Worm (Caenorhabditis elegans) whole organism, L4 larva: ENCODE results near the gene Y22D7AR.2.
"Not testable (repeated sequence)": the region's sequence is repeated elsewhere in the genome, so short reads cannot be mapped to it uniquely, and the experiment has no call there.

Experiments
- Y48G9A.11 ChIP-seq: fragments of 200-800 bp; sonication (Bioruptor generic); IDR thresholded peaks from 2 replicates; pipeline ENCODE4 v1.3.6; 2022; ENCODE audit warnings: missing genetic modification reagents, missing genetic modification characterization, missing compliant biosample characterization
- lir-3 ChIP-seq: sonication (generic microtip); optimal IDR thresholded peaks from 2 replicates; lab custom pipeline; 2016; ENCODE audit warnings: mild to moderate bottlenecking, missing genetic modification characterization, missing compliant biosample characterization
- lsy-2 ChIP-seq, 2 experiments: fragments of 150-350 bp in 1 of 2; sonication (generic microtip) in 1 of 2; optimal IDR thresholded peaks; 2 replicates each; lab custom pipeline; 2014 to 2017; ENCODE audit warnings: missing biosample characterization in 2 of 2, missing genetic modification characterization in 2 of 2
- nhr-6 ChIP-seq: fragments of 150-350 bp; optimal IDR thresholded peaks from 2 replicates; lab custom pipeline; 2014; ENCODE audit warnings: missing biosample characterization, missing genetic modification characterization
- sdz-12 ChIP-seq: fragments of 200-800 bp; sonication (Bioruptor generic); optimal IDR thresholded peaks from 2 replicates; lab custom pipeline; 2018; ENCODE audit warnings: mild to moderate bottlenecking, missing genetic modification characterization, missing compliant biosample characterization
- snpc-4 ChIP-seq: fragments of 150-350 bp; optimal IDR thresholded peaks from 2 replicates; lab custom pipeline; 2014; ENCODE audit warnings: missing biosample characterization, missing genetic modification characterization
- zag-1 ChIP-seq: fragments of 150-350 bp; optimal IDR thresholded peaks from 2 replicates; lab custom pipeline; 2014; ENCODE audit warnings: missing biosample characterization, missing genetic modification characterization

- not testable (repeated sequence) for TF ChIP-seq sdz-12; zag-1 (tag; lab: Kevin White, UChicago); Y48G9A.11; snpc-4 (tag; lab: Kevin White, UChicago); lsy-2 (tag; optimal IDR thresholded peaks at IDR 0.05; lab: Kevin White, UChicago); nhr-6; lir-3 (tag; lab: Kevin White, UChicago)
Observed at ce11 chrIII:1656307-1656706, 49.4 kb upstream of the Y22D7AR.2 start.
